Fruit fly (Drosophila melanogaster): ENCODE data around the gene dao.

dm6 chr2L:15256249-15256648 lies 7.6 kb downstream of the dao start, which contains the start of the genes PolD3 and Uxt:
- TF ChIP-seq Mnt (GFP tag; optimal IDR thresholded peaks at IDR 0.05), result no peak
- TF ChIP-seq CG12768 (GFP tag; optimal IDR thresholded peaks at IDR 0.05), result no peak
- TF ChIP-seq cnc (optimal IDR thresholded peaks at IDR 0.05), result no peak
- TF ChIP-seq bab1 (GFP tag; optimal IDR thresholded peaks at IDR 0.05), result no peak
- TF ChIP-seq Crg-1 (GFP tag; optimal IDR thresholded peaks at IDR 0.05), result no peak
- no peak for TF ChIP-seq Hr96 (GFP tag; optimal IDR thresholded peaks at IDR 0.05)
- TF ChIP-seq kay (GFP tag; ENCODE audit: borderline replicate concordance), result no peak
- TF ChIP-seq CG11617 (GFP tag; optimal IDR thresholded peaks at IDR 0.05), result no peak

Data from whole organism, adult.